Worm (Caenorhabditis elegans): ENCODE data around the gene W10G11.2.
A peak's percentile ranks its signal among the peaks of the same experiment; 100 is the strongest.

The W10G11.2 gene

DNA sequence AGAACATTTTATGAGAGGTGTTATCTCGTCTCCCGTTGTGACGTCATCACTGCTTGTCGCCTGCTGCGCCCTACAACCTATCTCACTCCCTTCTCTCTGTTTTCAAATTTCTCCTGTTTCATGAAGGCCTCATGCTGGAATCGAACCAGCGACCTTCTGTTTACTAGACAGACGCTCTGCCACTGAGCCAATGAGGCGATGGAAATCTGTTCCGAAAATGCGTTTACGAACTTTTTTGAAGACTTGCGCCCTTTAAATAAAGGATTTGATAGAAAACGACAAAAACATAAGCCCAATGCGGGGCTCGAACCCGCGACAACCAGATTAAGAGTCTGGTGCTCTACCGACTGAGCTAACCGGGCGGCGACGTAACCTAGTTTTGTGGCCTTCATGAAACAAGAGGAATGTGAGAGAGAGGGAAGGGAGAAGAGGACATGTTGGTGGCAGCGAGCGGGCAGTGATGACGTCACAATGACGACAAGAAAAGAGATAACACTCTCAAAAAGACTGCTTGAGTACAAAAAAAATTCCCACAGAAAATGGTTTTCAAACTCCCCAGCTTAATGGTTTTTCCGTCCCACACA, 42.4 kb downstream of the W10G11.2 start, which contains the start of gene clec-126 (continued):
- TF ChIP-seq nhr-11 (tag; optimal IDR thresholded peaks at IDR 0.05) (no peak), mdl-1 (tag; optimal IDR thresholded peaks at IDR 0.05) (peak in 1 of 2 experiments; percentile 50), zip-4 (GFP tag; optimal IDR thresholded peaks at IDR 0.05) (no peak), sptf-1 (tag; optimal IDR thresholded peaks at IDR 0.05) (no peak), elt-3 (tag; optimal IDR thresholded peaks at IDR 0.05) (peak in 2 of 6 experiments; percentile 2 to 40), lin-39 (tag; optimal IDR thresholded peaks at IDR 0.05) (no peak), ama-1 (optimal IDR thresholded peaks at IDR 0.05) (no peak), fkh-4 (tag; optimal IDR thresholded peaks at IDR 0.05; ENCODE audit: borderline replicate concordance) (no peak), hlh-4 (tag; optimal IDR thresholded peaks at IDR 0.05) (no peak), ets-5 (GFP tag; IDR thresholded peaks at IDR 0.05) (no peak), F16B12.6 (tag; optimal IDR thresholded peaks at IDR 0.05) (peak; percentile 28), ceh-8 (GFP tag; optimal IDR thresholded peaks at IDR 0.05) (peak; percentile 4), C16A3.4 (tag; optimal IDR thresholded peaks at IDR 0.05) (peak; percentile 57), unc-86 (tag; optimal IDR thresholded peaks at IDR 0.05) (peak; percentile 48), C34B4.2 (tag; optimal IDR thresholded peaks at IDR 0.05) (no peak), lin-14 (GFP tag; optimal IDR thresholded peaks at IDR 0.05) (peak; percentile 76), unc-62 (GFP tag; optimal IDR thresholded peaks at IDR 0.05) (no peak), nhr-76 (tag; optimal IDR thresholded peaks at IDR 0.05) (no peak), sup-37 (GFP tag; optimal IDR thresholded peaks at IDR 0.05) (no peak), nhr-12 (tag; optimal IDR thresholded peaks at IDR 0.05) (no peak), rnt-1 (tag; optimal IDR thresholded peaks at IDR 0.05) (peak; percentile 66), lir-3 (tag; optimal IDR thresholded peaks at IDR 0.05; ENCODE audit: poor library complexity) (peak; percentile 39), ceh-90 (tag; optimal IDR thresholded peaks at IDR 0.05) (no peak), nhr-237 (tag; optimal IDR thresholded peaks at IDR 0.05) (no peak), Y116A8C.19 (tag; optimal IDR thresholded peaks at IDR 0.05; ENCODE audit: borderline replicate concordance) (no peak), nhr-71 (tag; optimal IDR thresholded peaks at IDR 0.05) (peak; percentile 81), ces-1 (GFP tag; optimal IDR thresholded peaks at IDR 0.05) (no peak), dpl-1 (GFP tag; optimal IDR thresholded peaks at IDR 0.05) (peak in 2 of 3 experiments; percentile 46 to 49), unc-130 (tag; optimal IDR thresholded peaks at IDR 0.05) (no peak), aly-2 (tag; optimal IDR thresholded peaks at IDR 0.05) (no peak), unc-98 (GFP tag; IDR thresholded peaks at IDR 0.05) (no peak), pqm-1 (tag; optimal IDR thresholded peaks at IDR 0.05) (no peak), pax-3 (tag; optimal IDR thresholded peaks at IDR 0.05) (no peak), zag-1 (tag; optimal IDR thresholded peaks at IDR 0.05) (no peak), swsn-7 (tag; optimal IDR thresholded peaks at IDR 0.05) (peak; percentile 65), nhr-84 (tag; optimal IDR thresholded peaks at IDR 0.05) (no peak), alr-1 (tag; optimal IDR thresholded peaks at IDR 0.05; ENCODE audit: borderline replicate concordance) (no peak), nhr-90 (tag; optimal IDR thresholded peaks at IDR 0.05; ENCODE audit: poor library complexity) (peak; percentile 90), dsc-1 (tag; optimal IDR thresholded peaks at IDR 0.05) (peak; percentile 62), nhr-77 (tag; optimal IDR thresholded peaks at IDR 0.05) (peak; percentile 69), efl-3 (GFP tag; optimal IDR thresholded peaks at IDR 0.05) (no peak), xbp-1 (tag; optimal IDR thresholded peaks at IDR 0.05) (peak; percentile 74), sox-4 (tag; optimal IDR thresholded peaks at IDR 0.05) (no peak), grh-1 (GFP tag; IDR thresholded peaks at IDR 0.05) (peak; percentile 7; the same call in 1 of the 2 replicates), tlp-1 (tag; optimal IDR thresholded peaks at IDR 0.05) (no peak), skn-1 (tag; optimal IDR thresholded peaks at IDR 0.05) (peak; percentile 47), egl-27 (tag; optimal IDR thresholded peaks at IDR 0.05) (peak in 1 of 2 experiments; percentile 35), unc-30 (tag; optimal IDR thresholded peaks at IDR 0.05) (no peak), nhr-19 (GFP tag; conservative IDR thresholded peaks at IDR 0.05) (peak; percentile 65), mep-1 (tag; optimal IDR thresholded peaks at IDR 0.05) (peak; percentile 71), fos-1 (tag; optimal IDR thresholded peaks at IDR 0.05) (peak; percentile 53), snpc-4 (tag; optimal IDR thresholded peaks at IDR 0.05) (no peak), snu-23 (GFP tag; optimal IDR thresholded peaks at IDR 0.05) (peak; percentile 87)

Measured in whole organism, L1 larva.